Worm (Caenorhabditis elegans) whole organism, L2 larva: ENCODE data around the gene erd-2.1.

ENCODE experiments used
- ceh-16 ChIP-seq: fragments of 150-350 bp; optimal IDR thresholded peaks from 2 replicates; lab custom pipeline; 2014; ENCODE audit warnings: missing biosample characterization, missing genetic modification characterization
- dmd-4 ChIP-seq: sonication (generic microtip); optimal IDR thresholded peaks from 2 replicates; lab custom pipeline; 2017; ENCODE audit warnings: missing biosample characterization, missing genetic modification characterization
- lin-11 ChIP-seq: fragments of 150-350 bp; sonication (generic microtip); optimal IDR thresholded peaks from 2 replicates; lab custom pipeline; 2014; ENCODE audit warnings: missing biosample characterization, missing genetic modification characterization, inconsistent platforms, mixed read lengths
- lin-13 ChIP-seq: fragments of 150-350 bp; optimal IDR thresholded peaks from 2 replicates; lab custom pipeline; 2014; ENCODE audit warnings: missing biosample characterization, missing genetic modification reagents, missing genetic modification characterization
- lsy-2 ChIP-seq, 2 experiments: fragments of 150-350 bp in 1 of 2; sonication (generic microtip) in 1 of 2; optimal IDR thresholded peaks; 2 replicates each; lab custom pipeline; 2014 to 2017; ENCODE audit warnings: missing biosample characterization in 2 of 2, missing genetic modification characterization in 2 of 2
- mdl-1 ChIP-seq, 2 experiments: fragments of 150-350 bp in 1 of 2; sonication (generic microtip) in 1 of 2; optimal IDR thresholded peaks; 2 replicates each; lab custom pipeline; 2017; ENCODE audit warnings: missing biosample characterization in 2 of 2, missing genetic modification characterization in 2 of 2
- nhr-129 ChIP-seq: fragments of 150-350 bp; optimal IDR thresholded peaks from 2 replicates; lab custom pipeline; 2014; ENCODE audit warnings: missing biosample characterization, missing genetic modification characterization
- nhr-21 ChIP-seq: fragments of 150-350 bp; optimal IDR thresholded peaks from 2 replicates; lab custom pipeline; 2014; ENCODE audit warnings: missing biosample characterization, missing genetic modification characterization
- nhr-237 ChIP-seq: fragments of 150-350 bp; optimal IDR thresholded peaks from 2 replicates; lab custom pipeline; 2014; ENCODE audit warnings: missing biosample characterization, missing genetic modification characterization
- skn-1 ChIP-seq: sonication (generic microtip); optimal IDR thresholded peaks from 2 replicates; lab custom pipeline; 2017; ENCODE audit warnings: missing biosample characterization, missing genetic modification characterization
- snpc-4 ChIP-seq: fragments of 150-350 bp; optimal IDR thresholded peaks from 2 replicates; lab custom pipeline; 2014; ENCODE audit warnings: missing biosample characterization, missing genetic modification characterization
- unc-39 ChIP-seq: fragments of 150-350 bp; optimal IDR thresholded peaks from 2 replicates; lab custom pipeline; 2014; ENCODE audit warnings: missing biosample characterization, missing genetic modification characterization
- ztf-11 ChIP-seq: sonication (generic microtip); optimal IDR thresholded peaks from 2 replicates; lab custom pipeline; 2017; ENCODE audit warnings: missing biosample characterization, missing genetic modification characterization

DNA sequence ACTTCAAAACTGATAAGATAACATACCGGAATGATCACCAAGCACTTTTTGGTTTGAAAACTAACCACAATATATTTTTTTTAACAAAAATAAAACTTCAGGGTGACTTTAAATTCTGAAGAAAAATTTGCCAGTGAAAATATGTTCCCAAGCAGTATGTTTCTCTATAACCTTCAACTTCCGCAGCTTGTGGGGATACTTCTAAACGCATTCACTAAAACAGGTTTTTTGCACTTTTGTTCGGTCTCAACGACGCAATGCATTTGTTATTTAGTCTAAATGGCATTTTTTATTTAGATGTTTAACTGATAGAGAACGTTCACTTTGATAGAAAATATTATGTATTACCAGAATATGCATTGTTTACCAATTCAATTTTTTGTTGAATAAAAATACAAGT, 30.6 kb upstream of the erd-2.1 start:
- no peak for TF ChIP-seq nhr-129
- TF ChIP-seq dmd-4 (tag; lab: Kevin White, UChicago) = no peak
- no peak for TF ChIP-seq lin-11 (tag; lab: Kevin White, UChicago)
- no peak for TF ChIP-seq lin-13
- TF ChIP-seq lsy-2 (tag; optimal IDR thresholded peaks at IDR 0.05; lab: Kevin White, UChicago) = no peak
- TF ChIP-seq snpc-4 (tag; lab: Kevin White, UChicago) = no peak
- peak; percentile 17 for TF ChIP-seq nhr-21
- no peak for TF ChIP-seq ceh-16
- TF ChIP-seq mdl-1 (tag; optimal IDR thresholded peaks at IDR 0.05; lab: Kevin White, UChicago) = no peak
- no peak for TF ChIP-seq nhr-237 (tag; lab: Kevin White, UChicago)
- TF ChIP-seq ztf-11 (tag; lab: Kevin White, UChicago) = no peak
- TF ChIP-seq skn-1 (tag; lab: Kevin White, UChicago) = no peak
- no peak for TF ChIP-seq unc-39 (tag; lab: Kevin White, UChicago)
